Fruit fly (Drosophila melanogaster) whole organism, prepupa: ENCODE measurements around the gene CG4338.

Experiments used
- Blimp-1 ChIP-seq: fragments of 200-800 bp; sonication (Bioruptor generic); optimal IDR thresholded peaks from 3 replicates; lab custom pipeline; 2017; ENCODE audit warnings: missing biosample characterization, missing genetic modification characterization, mild to moderate bottlenecking, moderate library complexity, missing genetic modification reagents
- CG10669 ChIP-seq: fragments of 200-800 bp; sonication (Bioruptor generic); optimal IDR thresholded peaks from 3 replicates; lab custom pipeline; 2018; ENCODE audit warnings: missing biosample characterization, mild to moderate bottlenecking, missing genetic modification characterization, moderate library complexity
- CG11902 ChIP-seq: fragments of 200-800 bp; sonication (Bioruptor generic); optimal IDR thresholded peaks from 3 replicates; lab custom pipeline; 2016; ENCODE audit warnings: missing biosample characterization, missing genetic modification characterization
- CG15336 ChIP-seq: fragments of 200-800 bp; sonication (Bioruptor generic); IDR thresholded peaks from 2 replicates; pipeline ENCODE4 v1.3.6; 2022; ENCODE audit warnings: missing biosample characterization, missing genetic modification characterization
- CG1621 ChIP-seq: fragments of 200-800 bp; sonication (Bioruptor generic); optimal IDR thresholded peaks from 3 replicates; lab custom pipeline; 2018; ENCODE audit warnings: missing biosample characterization, mild to moderate bottlenecking, missing genetic modification characterization
- CG3032 ChIP-seq: fragments of 200-800 bp; optimal IDR thresholded peaks from 2 replicates; lab custom pipeline; 2019; ENCODE audit warnings: missing biosample characterization, mild to moderate bottlenecking, missing genetic modification characterization, moderate library complexity
- CG31627 ChIP-seq: fragments of 200-800 bp; sonication (Bioruptor generic); optimal IDR thresholded peaks from 3 replicates; lab custom pipeline; 2016; ENCODE audit warnings: missing biosample characterization, missing genetic modification characterization
- CG32006 ChIP-seq: fragments of 200-800 bp; sonication (Bioruptor generic); optimal IDR thresholded peaks from 3 replicates; lab custom pipeline; 2017; ENCODE audit warnings: missing biosample characterization, mild to moderate bottlenecking, missing genetic modification characterization
- CG34406 ChIP-seq: fragments of 200-800 bp; sonication (Bioruptor generic); optimal IDR thresholded peaks from 3 replicates; lab custom pipeline; 2016; ENCODE audit warnings: missing biosample characterization, missing genetic modification characterization
- CG4318 ChIP-seq: fragments of 200-800 bp; sonication (Bioruptor generic); optimal IDR thresholded peaks from 3 replicates; lab custom pipeline; 2017; ENCODE audit warnings: missing biosample characterization, mild to moderate bottlenecking, missing genetic modification characterization
- CG6163 ChIP-seq: fragments of 200-800 bp; sonication (Bioruptor generic); IDR thresholded peaks from 3 replicates; pipeline ENCODE4 v1.3.6; 2022; ENCODE audit warnings: missing biosample characterization, missing genetic modification characterization
- CG6792 ChIP-seq: fragments of 200-800 bp; sonication (Bioruptor generic); optimal IDR thresholded peaks from 3 replicates; lab custom pipeline; 2016; ENCODE audit warnings: missing biosample characterization, missing genetic modification characterization
- CG6808 ChIP-seq: fragments of 200-800 bp; sonication (Bioruptor generic); optimal IDR thresholded peaks from 3 replicates; lab custom pipeline; 2017; ENCODE audit warnings: missing biosample characterization, missing genetic modification characterization, mild to moderate bottlenecking, moderate library complexity, missing genetic modification reagents
- CG6854 ChIP-seq: fragments of 200-800 bp; sonication (Bioruptor generic); optimal IDR thresholded peaks from 2 replicates; lab custom pipeline; 2017; ENCODE audit warnings: missing biosample characterization, mild to moderate bottlenecking, missing genetic modification characterization
- CG8119 ChIP-seq: fragments of 200-800 bp; sonication (Bioruptor generic); IDR thresholded peaks from 3 replicates; pipeline ENCODE4 v1.3.6; 2022; ENCODE audit warnings: missing biosample characterization, missing genetic modification characterization
- CG8632 ChIP-seq: fragments of 200-800 bp; sonication (Bioruptor generic); optimal IDR thresholded peaks from 3 replicates; lab custom pipeline; 2016; ENCODE audit warnings: missing biosample characterization, missing genetic modification characterization
- CG9139 ChIP-seq: fragments of 200-800 bp; sonication (Bioruptor generic); optimal IDR thresholded peaks from 3 replicates; lab custom pipeline; 2017; ENCODE audit warnings: missing biosample characterization, mild to moderate bottlenecking, missing genetic modification characterization
- Eip75B ChIP-seq: fragments of 200-800 bp; sonication (Bioruptor generic); optimal IDR thresholded peaks from 3 replicates; lab custom pipeline; 2016; ENCODE audit warnings: missing biosample characterization, missing genetic modification characterization
- Eip78C ChIP-seq: fragments of 200-800 bp; sonication (Bioruptor generic); peaks from one replicate; lab custom pipeline; 2016; ENCODE audit warnings: missing biosample characterization, missing genetic modification characterization
- Eip93F ChIP-seq: fragments of 200-800 bp; sonication (Bioruptor generic); optimal IDR thresholded peaks from 2 replicates; lab custom pipeline; 2016; ENCODE audit warnings: missing biosample characterization, mild to moderate bottlenecking, missing genetic modification characterization
- Ets21C ChIP-seq: fragments of 200-800 bp; sonication (Bioruptor generic); optimal IDR thresholded peaks from 3 replicates; lab custom pipeline; 2016; ENCODE audit warnings: missing biosample characterization, missing genetic modification characterization
- Ets96B ChIP-seq: fragments of 200-800 bp; optimal IDR thresholded peaks from 2 replicates; lab custom pipeline; 2019; ENCODE audit warnings: missing biosample characterization, mild to moderate bottlenecking, missing genetic modification characterization, moderate library complexity
- Hr38 ChIP-seq: sonication (Bioruptor generic); optimal IDR thresholded peaks from 2 replicates; lab custom pipeline; 2016; ENCODE audit warnings: missing biosample characterization, missing genetic modification characterization
- Hr39 ChIP-seq: fragments of 200-800 bp; sonication (Bioruptor generic); optimal IDR thresholded peaks from 2 replicates; lab custom pipeline; 2016; ENCODE audit warnings: missing biosample characterization, missing genetic modification characterization
- Hr4 ChIP-seq: fragments of 200-800 bp; sonication (Bioruptor generic); optimal IDR thresholded peaks from 3 replicates; lab custom pipeline; 2016; ENCODE audit warnings: missing biosample characterization, missing genetic modification characterization
- Lpt ChIP-seq: fragments of 200-800 bp; sonication (Bioruptor generic); optimal IDR thresholded peaks from 3 replicates; lab custom pipeline; 2016; ENCODE audit warnings: missing biosample characterization, missing genetic modification characterization
- Met ChIP-seq: fragments of 200-800 bp; sonication (Bioruptor generic); optimal IDR thresholded peaks from 3 replicates; lab custom pipeline; 2016; ENCODE audit warnings: missing biosample characterization, missing genetic modification characterization
- Smox ChIP-seq: fragments of 200-800 bp; sonication (Bioruptor generic); optimal IDR thresholded peaks from 3 replicates; lab custom pipeline; 2016; ENCODE audit warnings: missing biosample characterization, missing genetic modification characterization
- Sox14 ChIP-seq: fragments of 200-800 bp; sonication (Bioruptor generic); optimal IDR thresholded peaks from 3 replicates; lab custom pipeline; 2016; ENCODE audit warnings: missing biosample characterization, missing genetic modification characterization
- Sox15 ChIP-seq: fragments of 200-800 bp; sonication (Bioruptor generic); optimal IDR thresholded peaks from 3 replicates; lab custom pipeline; 2016; ENCODE audit warnings: missing biosample characterization, missing genetic modification characterization
- achi ChIP-seq: fragments of 200-800 bp; sonication (Bioruptor generic); optimal IDR thresholded peaks from 3 replicates; lab custom pipeline; 2016; ENCODE audit warnings: missing biosample characterization, missing genetic modification characterization
- cyc ChIP-seq: fragments of 200-800 bp; sonication (Bioruptor generic); optimal IDR thresholded peaks from 3 replicates; lab custom pipeline; 2016; ENCODE audit warnings: missing biosample characterization, missing genetic modification characterization
- eg ChIP-seq: fragments of 200-800 bp; sonication (Bioruptor generic); IDR thresholded peaks from 3 replicates; pipeline ENCODE4 v1.3.6; 2022; ENCODE audit warnings: missing biosample characterization, missing genetic modification characterization
- esn ChIP-seq: fragments of 200-800 bp; sonication (Bioruptor generic); optimal IDR thresholded peaks from 2 replicates; lab custom pipeline; 2016; ENCODE audit warnings: missing biosample characterization, mild to moderate bottlenecking, missing genetic modification characterization, moderate library complexity
- fkh ChIP-seq: fragments of 200-800 bp; sonication (Bioruptor generic); optimal IDR thresholded peaks from 3 replicates; lab custom pipeline; 2017; ENCODE audit warnings: missing biosample characterization, mild to moderate bottlenecking, missing genetic modification characterization, moderate library complexity
- lz ChIP-seq: fragments of 200-800 bp; sonication (Bioruptor generic); optimal IDR thresholded peaks from 3 replicates; lab custom pipeline; 2016; ENCODE audit warnings: missing biosample characterization, missing genetic modification characterization
- net ChIP-seq: fragments of 200-800 bp; sonication (Bioruptor generic); optimal IDR thresholded peaks from 3 replicates; lab custom pipeline; 2016; ENCODE audit warnings: missing biosample characterization, missing genetic modification characterization
- spab ChIP-seq: fragments of 200-800 bp; sonication (Bioruptor generic); optimal IDR thresholded peaks from 2 replicates; lab custom pipeline; 2017; ENCODE audit warnings: missing biosample characterization, mild to moderate bottlenecking, missing genetic modification characterization, missing genetic modification reagents
- ss ChIP-seq, 2 experiments: fragments of 200-800 bp; sonication (Bioruptor generic); optimal IDR thresholded peaks; 2 replicates in 1 of 2; 3 replicates in 1 of 2; lab custom pipeline; 2017 to 2018; ENCODE audit warnings: mild to moderate bottlenecking in 2 of 2, missing biosample characterization in 2 of 2, missing genetic modification characterization in 2 of 2, moderate library complexity in 1 of 2
- svp ChIP-seq: fragments of 200-800 bp; sonication (Bioruptor generic); peaks from one replicate; lab custom pipeline; 2016; ENCODE audit warnings: missing biosample characterization, missing genetic modification characterization
- topi ChIP-seq: fragments of 200-800 bp; sonication (Bioruptor generic); optimal IDR thresholded peaks from 3 replicates; lab custom pipeline; 2016; ENCODE audit warnings: missing biosample characterization, missing genetic modification characterization
- vri ChIP-seq: fragments of 200-800 bp; sonication (Bioruptor generic); optimal IDR thresholded peaks from 3 replicates; lab custom pipeline; 2016; ENCODE audit warnings: missing biosample characterization, mild to moderate bottlenecking, missing genetic modification characterization

Gene CG4338

DNA sequence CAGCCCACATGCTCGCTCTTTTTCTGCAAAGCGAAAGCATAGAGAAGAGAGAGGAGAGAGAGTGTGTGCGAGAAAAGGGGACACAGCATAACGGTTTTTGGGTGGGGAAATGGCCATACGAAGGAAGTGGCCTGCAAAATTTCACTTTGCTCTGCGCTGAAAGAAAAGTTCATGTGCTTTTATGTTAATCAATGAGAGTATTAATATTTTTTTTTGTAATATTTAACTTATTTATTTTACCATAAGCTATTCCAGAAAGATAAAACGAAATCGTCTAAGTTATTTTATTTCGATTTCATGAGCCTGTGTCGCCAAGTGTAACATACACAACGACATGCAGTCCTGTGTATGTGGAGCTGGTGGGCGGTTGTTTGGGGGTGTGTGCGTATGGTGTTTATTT lies 24.9 kb upstream of the CG4338 start (continued):
- peak; percentile 76 for TF ChIP-seq CG15336 (GFP tag; lab: Robert Waterston, UW)
- no peak for TF ChIP-seq fkh
- TF ChIP-seq Sox14 (GFP tag; lab: Kevin White, UChicago), result no peak
- peak; percentile 50 for TF ChIP-seq Eip75B
- no peak for TF ChIP-seq Ets21C (GFP tag; lab: Kevin White, UChicago)
- no peak for TF ChIP-seq net (GFP tag; lab: Kevin White, UChicago)
- TF ChIP-seq Met, result no peak
- peak; percentile 74 for TF ChIP-seq Eip78C (GFP tag; lab: Kevin White, UChicago)
- TF ChIP-seq CG3032 (tag; lab: Kevin White, UChicago), result no peak
- peak; percentile 36 for TF ChIP-seq CG4318
- TF ChIP-seq esn (GFP tag; lab: Kevin White, UChicago), result no peak
- no peak for TF ChIP-seq CG34406
- TF ChIP-seq CG11902 (GFP tag; lab: Kevin White, UChicago), result no peak
- TF ChIP-seq Hr38 (GFP tag; lab: Kevin White, UChicago), result no peak
- TF ChIP-seq spab, result no peak
- peak; percentile 74; the same call in 1 of the 3 replicates for TF ChIP-seq eg (GFP tag; lab: Robert Waterston, UW)
- TF ChIP-seq CG10669 (GFP tag; lab: Kevin White, UChicago), result no peak
- no peak for TF ChIP-seq Ets96B (tag; lab: Kevin White, UChicago)
- TF ChIP-seq Smox (GFP tag; lab: Kevin White, UChicago), result peak; percentile 45

DNA sequence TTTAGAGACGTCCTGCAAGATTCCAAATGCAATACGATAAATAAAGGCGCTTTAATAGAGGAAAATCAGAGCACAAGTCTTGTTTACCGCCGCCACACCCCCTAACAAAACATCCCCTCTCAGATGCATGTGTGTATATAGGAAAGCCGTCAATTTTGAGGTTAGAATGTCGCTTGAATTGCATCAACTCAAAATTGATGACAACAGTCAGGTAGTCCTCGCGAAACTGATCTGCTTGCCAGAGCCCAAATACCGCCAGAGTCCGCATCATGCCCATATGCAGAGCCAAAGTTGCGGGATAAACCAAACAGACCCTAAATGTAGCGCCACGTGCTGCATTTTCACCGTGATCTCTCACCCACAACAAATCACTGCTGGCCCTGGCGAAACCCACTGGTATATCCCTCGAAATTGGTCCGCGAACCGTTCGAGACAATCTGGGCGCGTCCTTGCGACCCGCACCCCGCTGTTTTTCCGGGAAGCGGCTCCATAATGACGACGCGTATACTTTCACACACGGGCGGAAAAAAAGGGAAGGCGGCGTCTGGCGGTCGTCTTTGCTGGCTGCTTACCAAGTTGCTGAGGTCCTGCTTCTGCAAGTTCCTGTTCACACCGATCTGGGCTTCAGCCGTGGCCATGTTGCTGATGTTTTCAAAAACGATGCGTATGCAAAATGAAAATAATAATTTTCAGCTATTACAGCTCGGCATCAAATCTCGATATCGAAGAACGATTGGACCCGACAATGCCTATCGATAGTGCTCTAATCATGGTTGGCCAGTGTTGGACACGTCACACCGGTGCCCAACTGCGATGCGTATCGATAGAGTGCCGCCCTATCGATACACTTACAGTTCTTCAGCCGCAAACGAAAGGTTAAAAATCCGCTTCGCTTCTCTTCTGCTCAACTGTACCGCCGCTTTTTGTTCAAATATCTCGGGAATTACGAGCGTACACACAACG lies 12.3 kb upstream of the CG4338 start, which contains the start of the genes eIF2gamma and Set:
TSS of gene eIF2gamma (minus strand) at position 749 of the 963 bp plus-strand sequence.
TSS of gene Set (plus strand) at position 843 of the 963 bp plus-strand sequence.
- TF ChIP-seq CG1621 (tag; lab: Kevin White, UChicago) (peak; percentile 38), cyc (GFP tag; lab: Kevin White, UChicago) (peak; percentile 28), CG32006 (GFP tag; lab: Kevin White, UChicago) (no peak), CG3032 (tag; lab: Kevin White, UChicago) (no peak), CG31627 (peak; percentile 30), esn (GFP tag; lab: Kevin White, UChicago) (no peak)

DNA sequence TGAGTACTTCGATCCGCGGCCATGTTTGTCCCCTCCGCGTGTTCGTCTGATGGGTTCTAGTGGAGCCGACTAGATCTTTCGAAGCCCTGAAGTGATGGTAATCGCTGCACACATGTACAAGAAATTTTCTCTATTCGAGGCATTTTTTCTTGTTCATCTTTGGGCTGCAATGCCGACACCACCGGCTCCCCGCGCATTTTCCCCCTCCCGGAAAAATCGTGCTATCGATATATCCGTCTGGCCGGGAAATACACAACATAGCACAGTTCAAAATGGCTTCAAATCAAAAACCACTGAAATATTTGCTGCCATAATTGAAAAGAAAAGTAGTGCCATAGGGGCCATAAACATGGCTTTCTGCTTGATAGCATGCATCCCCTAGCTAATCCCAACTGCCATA lies 11.4 kb upstream of the CG4338 start:
- TF ChIP-seq Smox (GFP tag; lab: Kevin White, UChicago), result no peak
- no peak for TF ChIP-seq ss (GFP tag; optimal IDR thresholded peaks at IDR 0.05; lab: Kevin White, UChicago)
- no peak for TF ChIP-seq cyc (GFP tag; lab: Kevin White, UChicago)
- TF ChIP-seq CG32006 (GFP tag; lab: Kevin White, UChicago), result no peak
- no peak for TF ChIP-seq CG8119 (GFP tag; lab: Robert Waterston, UW)
- no peak for TF ChIP-seq topi (GFP tag; lab: Kevin White, UChicago)
- no peak for TF ChIP-seq CG6854 (GFP tag; lab: Kevin White, UChicago)
- TF ChIP-seq fkh, result no peak
- no peak for TF ChIP-seq Ets21C (GFP tag; lab: Kevin White, UChicago)
- TF ChIP-seq CG8632 (GFP tag; lab: Kevin White, UChicago), result no peak
- TF ChIP-seq Blimp-1, result no peak

DNA sequence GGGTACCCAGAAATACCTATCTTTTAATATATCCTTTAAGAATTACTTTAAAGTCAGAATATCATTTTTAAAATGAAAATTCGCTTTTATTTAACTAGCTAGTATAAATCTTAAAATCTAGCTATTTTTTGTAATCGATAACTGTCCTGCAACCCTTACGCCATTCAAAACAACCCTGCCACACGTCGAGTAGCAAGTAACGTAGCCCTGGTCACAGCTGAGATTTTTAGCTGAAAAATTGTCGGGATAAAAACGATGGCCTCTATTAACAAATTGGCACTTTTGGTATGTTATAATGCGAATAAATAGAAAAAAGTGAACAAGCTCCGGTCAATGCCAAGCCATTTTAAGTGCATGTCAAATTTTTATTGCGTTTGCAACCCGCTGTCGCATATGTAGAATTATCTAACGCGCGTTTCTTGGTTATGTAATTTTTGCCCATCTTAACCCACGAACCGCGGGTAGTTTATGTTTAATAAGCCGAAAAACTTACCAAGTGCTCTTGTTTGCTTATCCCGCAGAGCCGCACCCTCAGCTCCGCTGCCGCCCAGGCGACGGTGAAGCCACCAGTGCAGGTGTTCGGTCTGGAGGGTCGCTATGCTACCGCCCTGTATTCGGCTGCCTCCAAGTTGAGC lies 9.8 kb upstream of the CG4338 start, which contains the start of gene ATPsynO:
TSS of gene ATPsynO (plus strand) at position 186 of the 635 bp plus-strand sequence.
- TF ChIP-seq ss (GFP tag; optimal IDR thresholded peaks at IDR 0.05; lab: Kevin White, UChicago) (no peak), vri (peak; percentile 93), CG3032 (tag; lab: Kevin White, UChicago) (peak; percentile 35), spab (no peak), Hr39 (GFP tag; lab: Kevin White, UChicago) (no peak), CG6163 (GFP tag; lab: Robert Waterston, UW) (no peak), CG9139 (GFP tag; lab: Kevin White, UChicago) (no peak), Lpt (GFP tag; lab: Kevin White, UChicago) (no peak), CG11902 (GFP tag; lab: Kevin White, UChicago) (no peak), Hr4 (no peak), CG6808 (GFP tag; lab: Kevin White, UChicago) (no peak), CG6854 (GFP tag; lab: Kevin White, UChicago) (no peak), achi (no peak), fkh (no peak), Eip75B (no peak), svp (GFP tag; lab: Kevin White, UChicago) (no peak), lz (GFP tag; lab: Kevin White, UChicago) (no peak), CG6792 (GFP tag; lab: Kevin White, UChicago) (no peak), Smox (GFP tag; lab: Kevin White, UChicago) (no peak), esn (GFP tag; lab: Kevin White, UChicago) (peak; percentile 16), Sox15 (no peak), Eip93F (no peak)
